Fruit fly (Drosophila melanogaster) whole organism, adult: ENCODE measurements around the gene CG42299.

ENCODE experiments used
- CG12768 ChIP-seq: fragments of 200-800 bp; sonication (Bioruptor generic); optimal IDR thresholded peaks from 2 replicates; lab custom pipeline; 2017; ENCODE audit warnings: missing biosample characterization, missing genetic modification characterization, mild to moderate bottlenecking, moderate library complexity, missing genetic modification reagents
- CG5204 ChIP-seq: fragments of 200-800 bp; sonication (Bioruptor generic); optimal IDR thresholded peaks from 2 replicates; lab custom pipeline; 2016; ENCODE audit warnings: missing biosample characterization, missing genetic modification characterization
- Crg-1 ChIP-seq: fragments of 200-800 bp; sonication (Bioruptor generic); optimal IDR thresholded peaks from 2 replicates; lab custom pipeline; 2016; ENCODE audit warnings: missing biosample characterization, missing genetic modification characterization
- Hr96 ChIP-seq: fragments of 200-800 bp; sonication (Bioruptor generic); optimal IDR thresholded peaks from 2 replicates; lab custom pipeline; 2016; ENCODE audit warnings: missing biosample characterization, missing genetic modification characterization
- kay ChIP-seq: fragments of 200-800 bp; sonication (Bioruptor generic); peaks from one replicate; lab custom pipeline; 2016; ENCODE audit warnings: missing biosample characterization, missing genetic modification characterization, borderline replicate concordance
- ovo ChIP-seq: fragments of 200-800 bp; sonication (Bioruptor generic); optimal IDR thresholded peaks from 2 replicates; lab custom pipeline; 2016; ENCODE audit warnings: missing biosample characterization, missing genetic modification characterization
- tj ChIP-seq: fragments of 200-800 bp; sonication (Bioruptor generic); optimal IDR thresholded peaks from 3 replicates; lab custom pipeline; 2017; ENCODE audit warnings: missing biosample characterization, mild to moderate bottlenecking, missing genetic modification characterization, moderate library complexity

DNA sequence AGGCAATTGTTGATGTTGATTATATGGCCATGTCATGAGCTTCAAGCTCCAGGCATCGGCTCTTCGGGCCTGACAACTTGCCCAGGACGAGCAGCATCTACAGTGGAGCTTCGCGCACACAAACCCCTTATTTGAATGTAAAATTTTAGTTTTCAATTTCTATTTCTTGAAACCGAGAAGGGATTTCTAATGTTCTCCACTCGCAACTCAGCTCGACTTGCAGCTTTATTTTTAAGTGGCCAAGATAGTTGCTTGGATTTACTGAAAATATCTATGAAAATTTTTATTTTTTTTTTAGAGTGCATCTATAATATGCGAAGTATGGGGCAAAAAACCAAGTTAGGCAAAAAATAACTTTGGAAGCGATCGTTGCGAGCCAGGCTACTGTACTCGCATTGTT, 35.5 kb upstream of the CG42299 start:
- TF ChIP-seq Hr96 (GFP tag; lab: Kevin White, UChicago) = no peak
- TF ChIP-seq kay (GFP tag; lab: Kevin White, UChicago) = no peak
- no peak for TF ChIP-seq CG5204 (GFP tag; lab: Kevin White, UChicago)
- no peak for TF ChIP-seq tj
- TF ChIP-seq Crg-1 (GFP tag; lab: Kevin White, UChicago) = no peak
- no peak for TF ChIP-seq ovo (GFP tag; lab: Kevin White, UChicago)
- no peak for TF ChIP-seq CG12768 (GFP tag; lab: Kevin White, UChicago)
